Fruit fly (Drosophila melanogaster): ENCODE results near the gene HDAC11.

HDAC11 gene

DNA sequence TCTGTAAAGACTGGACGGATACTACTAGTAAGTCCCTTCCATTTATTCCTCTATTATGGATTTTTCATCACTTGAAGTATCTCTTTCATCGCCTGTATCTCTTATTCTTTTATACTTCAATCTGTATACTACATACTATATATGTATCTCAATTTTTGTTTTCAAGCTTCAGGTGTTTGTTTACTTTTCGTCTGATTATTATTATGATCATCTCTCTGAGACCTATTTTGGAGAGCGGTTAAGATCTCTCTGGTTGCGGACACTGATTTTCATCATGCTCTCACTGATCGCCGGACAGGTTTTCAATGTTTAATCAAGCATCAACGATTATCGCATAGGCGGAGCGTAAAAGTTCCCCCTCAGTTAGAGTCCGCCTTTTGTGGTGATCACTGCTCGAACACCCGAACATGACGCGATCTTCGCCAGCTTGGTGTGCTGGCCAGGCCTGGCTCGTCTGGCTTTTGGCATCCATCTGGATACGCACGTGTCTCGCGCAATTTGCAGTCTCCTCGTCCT lies 6.6 kb upstream of the HDAC11 start, which contains the start of gene CG7016 (continued):
- TF ChIP-seq Dad (GFP tag; optimal IDR thresholded peaks at IDR 0.05) (no peak), CG14860 (GFP tag; IDR thresholded peaks at IDR 0.05; ENCODE audit: partially characterized antibody) (no peak), CG6854 (GFP tag; optimal IDR thresholded peaks at IDR 0.05) (no peak), pita (GFP tag; optimal IDR thresholded peaks at IDR 0.05) (no peak), Max (GFP tag; optimal IDR thresholded peaks at IDR 0.05) (no peak), CG1233 (GFP tag; optimal IDR thresholded peaks at IDR 0.05) (no peak), tio (GFP tag; optimal IDR thresholded peaks at IDR 0.05) (no peak), sens (GFP tag) (peak; percentile 58), CG7745 (tag; optimal IDR thresholded peaks at IDR 0.05) (no peak), maf-S (GFP tag; optimal IDR thresholded peaks at IDR 0.05) (no peak), CG42726 (GFP tag; IDR thresholded peaks at IDR 0.05; ENCODE audit: partially characterized antibody) (no peak), vnd (GFP tag; IDR thresholded peaks at IDR 0.05; ENCODE audit: partially characterized antibody) (no peak), CG31224 (GFP tag; IDR thresholded peaks at IDR 0.05) (no peak), wek (GFP tag; optimal IDR thresholded peaks at IDR 0.05) (no peak), CG18011 (GFP tag; optimal IDR thresholded peaks at IDR 0.05) (no peak), CG7928 (GFP tag; optimal IDR thresholded peaks at IDR 0.05) (no peak), C15 (GFP tag; IDR thresholded peaks at IDR 0.05) (no peak), Chrac-16 (GFP tag; optimal IDR thresholded peaks at IDR 0.05) (no peak), ab (GFP tag; optimal IDR thresholded peaks at IDR 0.05) (no peak), CG13894 (tag; optimal IDR thresholded peaks at IDR 0.05) (peak; percentile 79), bbx (GFP tag; IDR thresholded peaks at IDR 0.05; ENCODE audit: partially characterized antibody) (no peak), chinmo (GFP tag; IDR thresholded peaks at IDR 0.05; ENCODE audit: partially characterized antibody) (peak; percentile 57; the same call in 1 of the 4 replicates), tgo (GFP tag; IDR thresholded peaks at IDR 0.05) (no peak), Trl (optimal IDR thresholded peaks at IDR 0.05) (peak; percentile 42 to 63), Trl (GFP tag; optimal IDR thresholded peaks at IDR 0.05) (no peak), nom (GFP tag; optimal IDR thresholded peaks at IDR 0.05) (no peak), grn (GFP tag; optimal IDR thresholded peaks at IDR 0.05) (peak; percentile 13), corto (GFP tag; optimal IDR thresholded peaks at IDR 0.05) (no peak), Med (GFP tag) (no peak), CG8281 (tag; optimal IDR thresholded peaks at IDR 0.05) (no peak), dan (GFP tag; IDR thresholded peaks at IDR 0.05) (no peak), Ptx1 (GFP tag; IDR thresholded peaks at IDR 0.05) (no peak), slp2 (GFP tag; optimal IDR thresholded peaks at IDR 0.05) (no peak), Bgb (GFP tag; IDR thresholded peaks at IDR 0.05; ENCODE audit: partially characterized antibody) (no peak), hbn (GFP tag; IDR thresholded peaks at IDR 0.05; ENCODE audit: partially characterized antibody) (no peak), Six4 (GFP tag; optimal IDR thresholded peaks at IDR 0.05) (no peak), CG16863 (GFP tag; optimal IDR thresholded peaks at IDR 0.05) (no peak), CG12219 (GFP tag; optimal IDR thresholded peaks at IDR 0.05) (no peak), pum (GFP tag; optimal IDR thresholded peaks at IDR 0.05) (no peak), CG17328 (GFP tag; IDR thresholded peaks at IDR 0.05) (no peak)

DNA sequence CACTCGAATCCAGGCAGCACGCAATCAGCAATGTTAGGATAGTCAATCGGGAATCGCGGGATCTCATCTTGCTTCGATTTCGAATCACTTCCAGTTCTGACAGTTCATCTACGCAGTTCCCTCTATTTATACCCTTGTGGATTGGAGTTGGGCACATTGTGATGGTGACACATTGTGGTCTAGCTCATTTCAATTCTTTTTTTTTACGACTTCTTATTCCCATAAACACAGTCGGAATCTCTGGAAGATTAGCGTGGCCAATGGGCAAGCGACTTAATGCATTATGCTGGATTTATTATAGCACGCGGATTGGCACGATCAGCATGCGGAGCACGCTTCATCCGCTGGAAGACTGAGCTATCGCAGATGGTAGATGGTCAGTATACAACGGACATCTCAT lies 6.0 kb upstream of the HDAC11 start, which contains the start of gene CG13640:
Gene CG13640, minus strand, starts transcription at position 101 of the 400 bp plus-strand sequence.
- TF ChIP-seq Dbx (GFP tag; IDR thresholded peaks at IDR 0.05) (no peak), CG11085 (GFP tag; IDR thresholded peaks at IDR 0.05) (no peak), vvl (GFP tag; IDR thresholded peaks at IDR 0.05) (0 out of 2 replicates have a peak, but pooled peaks have one; percentile 24), CG4360 (GFP tag; IDR thresholded peaks at IDR 0.05) (no peak), CG15514 (GFP tag; optimal IDR thresholded peaks at IDR 0.05) (no peak), fd96Cb (tag; optimal IDR thresholded peaks at IDR 0.05) (no peak), stc (GFP tag; IDR thresholded peaks at IDR 0.05) (no peak), CG43689 (GFP tag; IDR thresholded peaks at IDR 0.05) (no peak), CG6683 (GFP tag; optimal IDR thresholded peaks at IDR 0.05) (no peak), sd (tag; optimal IDR thresholded peaks at IDR 0.05) (no peak), CHES-1-like (GFP tag; optimal IDR thresholded peaks at IDR 0.05) (no peak), Dref (GFP tag; IDR thresholded peaks at IDR 0.05) (no peak), sima (GFP tag; optimal IDR thresholded peaks at IDR 0.05) (no peak), Med (GFP tag) (peak; percentile 7), CG30431 (GFP tag; optimal IDR thresholded peaks at IDR 0.05) (no peak)
